Worm (Caenorhabditis elegans) whole organism, L4 larva: ENCODE data around the gene Y69H2.9.

Experiments used
- F49E8.2 ChIP-seq: sonication (generic microtip); optimal IDR thresholded peaks from 2 replicates; lab custom pipeline; 2016; ENCODE audit warnings: missing compliant biosample characterization, mild to moderate bottlenecking, missing genetic modification characterization, borderline replicate concordance
- aly-2 ChIP-seq: sonication (generic microtip); optimal IDR thresholded peaks from 2 replicates; lab custom pipeline; 2018; ENCODE audit warnings: missing biosample characterization, missing genetic modification characterization
- ceh-32 ChIP-seq: sonication (generic microtip); optimal IDR thresholded peaks from 2 replicates; lab custom pipeline; 2016; ENCODE audit warnings: mild to moderate bottlenecking, missing genetic modification characterization, missing compliant biosample characterization; ENCODE audit not compliant: poor library complexity
- lin-1 ChIP-seq: fragments of 200-800 bp; sonication (Bioruptor generic); IDR thresholded peaks from 2 replicates; pipeline ENCODE4 v1.3.6; 2022; ENCODE audit warnings: missing genetic modification reagents, missing genetic modification characterization, missing compliant biosample characterization
- lin-13 ChIP-seq: fragments of 150-350 bp; optimal IDR thresholded peaks from 2 replicates; lab custom pipeline; 2014; ENCODE audit warnings: missing biosample characterization, missing genetic modification reagents, missing genetic modification characterization
- nhr-10 ChIP-seq: fragments of 150-350 bp; optimal IDR thresholded peaks from 2 replicates; lab custom pipeline; 2014; ENCODE audit warnings: missing biosample characterization, missing genetic modification characterization
- nhr-237 ChIP-seq: sonication (generic microtip); optimal IDR thresholded peaks from 2 replicates; lab custom pipeline; 2017; ENCODE audit warnings: missing biosample characterization, missing genetic modification characterization
- nhr-25 ChIP-seq: sonication (generic microtip); optimal IDR thresholded peaks from 2 replicates; lab custom pipeline; 2017; ENCODE audit warnings: missing genetic modification characterization, mild to moderate bottlenecking, missing compliant biosample characterization, antibody characterized with exemption, moderate library complexity, borderline replicate concordance; ENCODE audit not compliant: insufficient read depth
- php-3 ChIP-seq: fragments of 200-800 bp; sonication (Bioruptor generic); IDR thresholded peaks from 2 replicates; pipeline ENCODE4 v1.3.6; 2022; ENCODE audit warnings: missing genetic modification reagents, missing genetic modification characterization, missing compliant biosample characterization
- pqm-1 ChIP-seq: sonication (generic microtip); optimal IDR thresholded peaks from 2 replicates; lab custom pipeline; 2017; ENCODE audit warnings: missing biosample characterization, missing genetic modification characterization
- unc-39 ChIP-seq: sonication (generic microtip); optimal IDR thresholded peaks from 2 replicates; lab custom pipeline; 2017; ENCODE audit warnings: missing biosample characterization, missing genetic modification characterization
- unc-62 ChIP-seq, 3 experiments: fragments of 150-350 bp in 1 of 3; sonication (generic microtip); optimal IDR thresholded peaks in 2 of 3; peaks in 1 of 3; 1 replicate in 1 of 3; 2 replicates in 2 of 3; lab custom pipeline; 2014 to 2017; ENCODE audit warnings: missing biosample characterization in 3 of 3, missing genetic modification characterization in 3 of 3, missing genetic modification reagents in 3 of 3, missing genotype in 1 of 3
- zip-2 ChIP-seq: fragments of 150-350 bp; optimal IDR thresholded peaks from 2 replicates; lab custom pipeline; 2014; ENCODE audit warnings: missing biosample characterization, missing genetic modification characterization

DNA sequence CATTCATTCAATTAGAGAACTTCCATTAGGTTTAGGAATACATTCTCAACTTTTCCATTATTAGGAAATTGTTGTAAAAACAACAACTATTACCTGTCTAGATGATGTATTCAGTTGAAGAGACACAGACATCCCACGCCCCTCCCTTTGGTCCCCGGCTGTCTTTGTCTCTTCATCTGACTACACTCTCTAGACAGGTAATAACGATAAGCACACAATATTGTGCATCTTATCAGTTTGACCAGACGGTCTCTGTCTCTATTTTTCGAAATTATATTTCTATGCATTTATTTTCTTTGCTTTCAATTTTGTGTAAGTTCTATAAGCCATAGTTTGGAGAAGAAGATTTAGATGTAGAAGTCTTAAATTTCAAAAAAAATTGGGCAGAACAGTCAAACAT, at the start of gene Y69H2.9:
- TF ChIP-seq unc-62 (GFP tag; optimal IDR thresholded peaks at IDR 0.05 in 1 of 2; lab: Kevin White, UChicago) = no peak
- TF ChIP-seq unc-62 (tag; optimal IDR thresholded peaks at IDR 0.05; lab: Kevin White, UChicago) = no peak
- TF ChIP-seq F49E8.2 (tag; lab: Kevin White, UChicago) = no peak
- no peak for TF ChIP-seq nhr-25 (tag; lab: Kevin White, UChicago)
- peak; percentile 79 for TF ChIP-seq pqm-1 (tag; lab: Kevin White, UChicago)
- TF ChIP-seq php-3 = no peak
- TF ChIP-seq zip-2 (tag; lab: Kevin White, UChicago) = no peak
- TF ChIP-seq lin-13 (GFP tag; lab: Kevin White, UChicago) = no peak
- no peak for TF ChIP-seq unc-39 (tag; lab: Kevin White, UChicago)
- TF ChIP-seq lin-1 (GFP tag; lab: Robert Waterston, UW) = no peak
- TF ChIP-seq nhr-10 = no peak
- no peak for TF ChIP-seq ceh-32 (tag; lab: Kevin White, UChicago)
- no peak for TF ChIP-seq aly-2 (tag; lab: Kevin White, UChicago)
- no peak for TF ChIP-seq nhr-237 (tag; lab: Kevin White, UChicago)
